Fruit fly (Drosophila melanogaster) whole organism, embryonic: ENCODE results near the gene kek6.

Source experiments
- BEAF-32 ChIP-seq: fragments of 200-800 bp; sonication (Bioruptor generic); optimal IDR thresholded peaks from 3 replicates; lab custom pipeline; 2017; ENCODE audit warnings: missing biosample characterization, missing genetic modification characterization, mild to moderate bottlenecking, moderate library complexity, missing genetic modification reagents
- CG10267 ChIP-seq: fragments of 200-800 bp; sonication (Bioruptor generic); optimal IDR thresholded peaks from 2 replicates; lab custom pipeline; 2018; ENCODE audit warnings: missing biosample characterization, mild to moderate bottlenecking, missing genetic modification characterization, moderate library complexity
- CG18476 ChIP-seq: fragments of 200-800 bp; sonication (Bioruptor generic); optimal IDR thresholded peaks from 2 replicates; lab custom pipeline; 2016; ENCODE audit warnings: missing biosample characterization, mild to moderate bottlenecking, missing genetic modification characterization
- CG6813 ChIP-seq: fragments of 200-800 bp; sonication (Bioruptor generic); optimal IDR thresholded peaks from 2 replicates; lab custom pipeline; 2017; ENCODE audit warnings: missing biosample characterization, missing genetic modification characterization, mild to moderate bottlenecking, moderate library complexity, missing genetic modification reagents
- Dip2 ChIP-seq: fragments of 200-800 bp; sonication (Bioruptor generic); IDR thresholded peaks from 2 replicates; pipeline ENCODE4 v1.3.6; 2022; ENCODE audit warnings: missing biosample characterization, missing genetic modification characterization
- Med ChIP-seq: fragments of 200-800 bp; sonication (Bioruptor generic); peaks from one replicate; lab custom pipeline; 2016; ENCODE audit warnings: missing biosample characterization, missing genetic modification characterization, mild to moderate bottlenecking, inconsistent platforms, moderate library complexity
- NC2β ChIP-seq: fragments of 200-800 bp; sonication (Bioruptor generic); optimal IDR thresholded peaks from 2 replicates; lab custom pipeline; 2016; ENCODE audit warnings: missing biosample characterization, missing genetic modification characterization
- Poxn ChIP-seq: fragments of 200-800 bp; sonication (Bioruptor generic); IDR thresholded peaks from 2 replicates; pipeline ENCODE4 v1.3.6; 2022; ENCODE audit warnings: missing biosample characterization, missing genetic modification characterization
- Sry-β ChIP-seq: fragments of 200-800 bp; sonication (Bioruptor generic); optimal IDR thresholded peaks from 2 replicates; lab custom pipeline; 2018; ENCODE audit warnings: missing biosample characterization, mild to moderate bottlenecking, missing genetic modification characterization, moderate library complexity
- ac ChIP-seq: fragments of 200-800 bp; sonication (Bioruptor generic); optimal IDR thresholded peaks from 3 replicates; lab custom pipeline; 2017; ENCODE audit warnings: missing biosample characterization, mild to moderate bottlenecking, missing genetic modification characterization
- otp ChIP-seq: fragments of 200-800 bp; sonication (Bioruptor generic); IDR thresholded peaks from 3 replicates; pipeline ENCODE4, ENCODE4 v1.3.6; 2022; ENCODE audit warnings: missing biosample characterization, missing genetic modification characterization
- sob ChIP-seq: fragments of 200-800 bp; sonication (Bioruptor generic); IDR thresholded peaks from 2 replicates; pipeline ENCODE4 v1.3.6; 2022; ENCODE audit warnings: missing biosample characterization, missing genetic modification characterization

DNA sequence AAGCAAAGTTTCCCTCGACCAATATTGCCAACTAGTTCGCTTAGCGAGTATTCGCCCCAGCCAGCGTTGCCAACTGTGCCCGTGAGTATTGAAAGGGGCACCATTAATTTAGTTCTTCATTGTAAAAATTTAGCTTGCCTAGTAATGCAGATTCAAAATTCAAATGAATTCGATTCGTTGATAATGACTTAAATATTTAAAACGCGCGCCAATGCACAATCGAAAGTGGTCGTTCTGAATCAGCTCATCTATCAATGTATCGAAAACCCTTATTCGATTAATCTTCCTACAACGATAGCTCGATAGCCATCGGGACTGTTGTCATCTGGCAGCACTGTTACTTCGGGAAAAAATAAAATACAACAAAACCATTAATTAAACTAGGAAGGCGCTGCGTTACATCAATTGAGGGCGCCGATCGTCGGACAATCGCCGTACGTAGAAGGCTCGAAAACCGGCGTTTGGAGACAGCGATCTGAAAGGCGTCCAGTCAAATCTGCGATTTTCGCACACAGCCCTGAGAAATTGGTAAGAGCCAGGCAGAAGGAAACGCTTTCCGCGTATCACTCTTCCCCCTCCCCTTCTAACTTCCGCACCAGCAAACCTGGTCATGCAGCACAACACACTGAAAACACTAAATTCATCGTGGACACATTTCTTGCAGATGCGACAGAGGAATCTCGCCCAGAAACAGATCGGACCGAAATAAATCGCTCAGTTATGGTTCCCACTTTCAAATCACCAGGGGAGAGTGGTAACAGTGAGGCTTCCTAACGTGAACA lies 47.4 kb downstream of the kek6 start, which contains the start of gene Zmynd8:
- TF ChIP-seq CG10267 (tag; lab: Kevin White, UChicago) (peak; percentile 50), CG18476 (GFP tag; lab: Kevin White, UChicago) (no peak), Med (GFP tag; lab: Kevin White, UChicago) (peak; percentile 66), Poxn (no peak), sob (GFP tag; lab: Robert Waterston, UW) (no peak), NC2β (GFP tag; lab: Kevin White, UChicago) (peak; percentile 37), ac (GFP tag; lab: Kevin White, UChicago) (no peak), otp (GFP tag; lab: Robert Waterston, UW) (no peak), BEAF-32 (peak; percentile 77), CG6813 (no peak), Sry-β (GFP tag; lab: Kevin White, UChicago) (no peak), Dip2 (GFP tag; lab: Robert Waterston, UW) (no peak)
